Worm (Caenorhabditis elegans) whole organism, L4 larva: ENCODE results near the gene secs-1.

Experiments used
- F10B5.3 ChIP-seq: sonication (generic microtip); optimal IDR thresholded peaks from 2 replicates; lab custom pipeline; 2016; ENCODE audit warnings: mild to moderate bottlenecking, missing genetic modification characterization, missing compliant biosample characterization
- R02D3.7 ChIP-seq: fragments of 150-350 bp; sonication (generic microtip); optimal IDR thresholded peaks from 3 replicates; lab custom pipeline; 2014; ENCODE audit warnings: missing biosample characterization, missing genetic modification characterization
- Y48G9A.11 ChIP-seq: fragments of 200-800 bp; sonication (Bioruptor generic); IDR thresholded peaks from 2 replicates; pipeline ENCODE4 v1.3.6; 2022; ENCODE audit warnings: missing genetic modification reagents, missing genetic modification characterization, missing compliant biosample characterization
- Y5F2A.4 ChIP-seq: fragments of 200-800 bp; sonication (Bioruptor generic); optimal IDR thresholded peaks from 2 replicates; lab custom pipeline; 2018; ENCODE audit warnings: mild to moderate bottlenecking, missing genetic modification characterization, missing compliant biosample characterization
- aha-1 ChIP-seq: fragments of 150-350 bp; peaks from one replicate; lab custom pipeline; 2014; ENCODE audit warnings: missing biosample characterization, missing genetic modification characterization
- ceh-82 ChIP-seq: sonication (generic microtip); optimal IDR thresholded peaks from 2 replicates; lab custom pipeline; 2017; ENCODE audit warnings: missing biosample characterization, missing genetic modification characterization
- ctbp-1 ChIP-seq: fragments of 200-800 bp; sonication (Bioruptor generic); IDR thresholded peaks from 2 replicates; pipeline ENCODE4 v1.3.6; 2022; ENCODE audit warnings: missing genetic modification reagents, missing genetic modification characterization, missing compliant biosample characterization
- daf-12 ChIP-seq: fragments of 150-350 bp; optimal IDR thresholded peaks from 2 replicates; lab custom pipeline; 2014; ENCODE audit warnings: missing biosample characterization, missing genetic modification reagents, missing genetic modification characterization
- dmd-8 ChIP-seq: fragments of 200-800 bp; sonication (Bioruptor generic); IDR thresholded peaks from 2 replicates; pipeline ENCODE4 v1.3.6; 2022; ENCODE audit warnings: missing genetic modification characterization, missing compliant biosample characterization
- fos-1 ChIP-seq: fragments of 150-350 bp; optimal IDR thresholded peaks from 2 replicates; lab custom pipeline; 2014; ENCODE audit warnings: missing biosample characterization, missing genetic modification characterization
- hif-1 ChIP-seq, 2 experiments: sonication (generic microtip); optimal IDR thresholded peaks; 2 replicates each; lab custom pipeline; 2016 to 2017; ENCODE audit warnings: missing compliant biosample characterization in 2 of 2, missing genetic modification characterization in 2 of 2, missing genetic modification reagents in 2 of 2, missing genotype in 2 of 2, mild to moderate bottlenecking in 1 of 2
- hlh-11 ChIP-seq: fragments of 200-800 bp; sonication (Bioruptor generic); optimal IDR thresholded peaks from 2 replicates; lab custom pipeline; 2018; ENCODE audit warnings: mild to moderate bottlenecking, missing genetic modification characterization, missing compliant biosample characterization
- hlh-30 ChIP-seq: sonication (generic microtip); optimal IDR thresholded peaks from 2 replicates; lab custom pipeline; 2017; ENCODE audit warnings: antibody characterized with exemption, mild to moderate bottlenecking, missing genetic modification characterization, missing compliant biosample characterization; ENCODE audit not compliant: insufficient read depth
- lim-7 ChIP-seq: fragments of 200-800 bp; sonication (Bioruptor generic); IDR thresholded peaks from 2 replicates; pipeline ENCODE4 v1.3.6; 2022; ENCODE audit warnings: missing genetic modification characterization, missing compliant biosample characterization
- lin-13 ChIP-seq: fragments of 150-350 bp; optimal IDR thresholded peaks from 2 replicates; lab custom pipeline; 2014; ENCODE audit warnings: missing biosample characterization, missing genetic modification reagents, missing genetic modification characterization
- lsy-2 ChIP-seq, 2 experiments: fragments of 150-350 bp in 1 of 2; sonication (generic microtip) in 1 of 2; optimal IDR thresholded peaks; 2 replicates each; lab custom pipeline; 2014 to 2017; ENCODE audit warnings: missing biosample characterization in 2 of 2, missing genetic modification characterization in 2 of 2
- mdt-29 ChIP-seq: fragments of 200-800 bp; sonication (Bioruptor generic); IDR thresholded peaks from 2 replicates; pipeline ENCODE4 v1.3.6; 2022; ENCODE audit warnings: missing genetic modification reagents, missing genetic modification characterization, missing compliant biosample characterization
- mep-1 ChIP-seq: fragments of 150-350 bp; sonication (generic microtip); optimal IDR thresholded peaks from 3 replicates; lab custom pipeline; 2014; ENCODE audit warnings: missing biosample characterization, missing genetic modification characterization
- mxl-3 ChIP-seq: fragments of 200-800 bp; sonication (Bioruptor generic); optimal IDR thresholded peaks from 2 replicates; lab custom pipeline; 2018; ENCODE audit warnings: mild to moderate bottlenecking, missing genetic modification characterization, missing compliant biosample characterization
- nhr-6 ChIP-seq: fragments of 150-350 bp; optimal IDR thresholded peaks from 2 replicates; lab custom pipeline; 2014; ENCODE audit warnings: missing biosample characterization, missing genetic modification characterization
- nhr-77 ChIP-seq: fragments of 150-350 bp; optimal IDR thresholded peaks from 2 replicates; lab custom pipeline; 2014; ENCODE audit warnings: missing biosample characterization, missing genetic modification characterization
- php-3 ChIP-seq: fragments of 200-800 bp; sonication (Bioruptor generic); IDR thresholded peaks from 2 replicates; pipeline ENCODE4 v1.3.6; 2022; ENCODE audit warnings: missing genetic modification reagents, missing genetic modification characterization, missing compliant biosample characterization
- saeg-2 ChIP-seq: fragments of 200-800 bp; sonication (Bioruptor generic); IDR thresholded peaks from 2 replicates; pipeline ENCODE4 v1.3.6; 2022; ENCODE audit warnings: missing genetic modification reagents, missing genetic modification characterization, missing compliant biosample characterization
- skn-1 ChIP-seq: fragments of 150-350 bp; optimal IDR thresholded peaks from 2 replicates; lab custom pipeline; 2014; ENCODE audit warnings: missing biosample characterization, missing genetic modification characterization
- snpc-1.2 ChIP-seq: fragments of 200-800 bp; sonication (Bioruptor generic); IDR thresholded peaks from 2 replicates; pipeline ENCODE4 v1.3.6; 2022; ENCODE audit warnings: missing genetic modification reagents, missing genetic modification characterization, missing compliant biosample characterization
- spr-1 ChIP-seq: sonication (generic microtip); optimal IDR thresholded peaks from 2 replicates; lab custom pipeline; 2016; ENCODE audit warnings: mild to moderate bottlenecking, missing genetic modification characterization, missing compliant biosample characterization
- spr-3 ChIP-seq: fragments of 200-800 bp; sonication (Bioruptor generic); optimal IDR thresholded peaks from 2 replicates; lab custom pipeline; 2018; ENCODE audit warnings: mild to moderate bottlenecking, missing genetic modification characterization, missing compliant biosample characterization
- tra-1 ChIP-seq: fragments of 200-800 bp; sonication (Bioruptor generic); IDR thresholded peaks from 2 replicates; pipeline ENCODE4 v1.3.6; 2022; ENCODE audit warnings: missing genetic modification reagents, missing genetic modification characterization, missing compliant biosample characterization
- unc-62 ChIP-seq, 3 experiments: fragments of 150-350 bp in 1 of 3; sonication (generic microtip); optimal IDR thresholded peaks in 2 of 3; peaks in 1 of 3; 1 replicate in 1 of 3; 2 replicates in 2 of 3; lab custom pipeline; 2014 to 2017; ENCODE audit warnings: missing biosample characterization in 3 of 3, missing genetic modification characterization in 3 of 3, missing genetic modification reagents in 3 of 3, missing genotype in 1 of 3
- zag-1 ChIP-seq: fragments of 150-350 bp; optimal IDR thresholded peaks from 2 replicates; lab custom pipeline; 2014; ENCODE audit warnings: missing biosample characterization, missing genetic modification characterization
- zfp-2 ChIP-seq: sonication (generic microtip); optimal IDR thresholded peaks from 2 replicates; lab custom pipeline; 2016; ENCODE audit warnings: mild to moderate bottlenecking, missing genetic modification characterization, missing compliant biosample characterization

Gene secs-1

DNA sequence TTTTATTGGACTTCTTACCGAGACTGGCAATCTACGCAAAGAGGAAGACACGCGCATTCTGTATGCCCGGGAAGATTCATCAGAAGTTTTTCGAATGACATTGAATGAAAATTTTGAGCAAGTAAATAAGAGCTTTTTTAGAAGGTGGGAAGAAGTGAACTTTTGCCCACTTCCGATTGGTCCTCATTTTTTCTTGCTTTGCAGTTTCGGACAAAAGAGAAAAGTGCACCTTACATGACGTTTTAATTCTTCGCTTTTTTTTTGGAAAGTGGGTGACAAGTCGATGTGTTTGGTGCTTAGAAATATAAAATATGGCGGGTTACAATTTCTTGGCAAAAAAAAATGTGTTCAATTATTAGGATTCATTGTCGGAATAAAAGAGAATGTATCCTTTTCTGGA is at the start of gene secs-1:
secs-1 (minus strand) TSS at position 101 of the 400 bp plus-strand sequence.
- TF ChIP-seq F10B5.3 (tag; lab: Kevin White, UChicago) (no peak), skn-1 (tag; lab: Kevin White, UChicago) (no peak), lim-7 (GFP tag; lab: Robert Waterston, UW) (no peak), hif-1 (tag; optimal IDR thresholded peaks at IDR 0.05; lab: Kevin White, UChicago) (no peak), Y48G9A.11 (no peak), dmd-8 (GFP tag; lab: Robert Waterston, UW) (no peak), lin-13 (GFP tag; lab: Kevin White, UChicago) (no peak), mep-1 (no peak), php-3 (no peak), ceh-82 (tag; lab: Kevin White, UChicago) (no peak), hlh-30 (tag; lab: Kevin White, UChicago) (no peak), tra-1 (GFP tag; lab: Robert Waterston, UW) (no peak), zag-1 (tag; lab: Kevin White, UChicago) (no peak), nhr-6 (tag; lab: Kevin White, UChicago) (no peak), hlh-11 (tag; lab: Kevin White, UChicago) (no peak), snpc-1.2 (GFP tag; lab: Robert Waterston, UW) (no peak), spr-1 (tag; lab: Kevin White, UChicago) (no peak), fos-1 (no peak)

- TF ChIP-seq daf-12 (tag; lab: Kevin White, UChicago) (no peak), aha-1 (tag; lab: Kevin White, UChicago) (peak; percentile 13)
Measured at ce11 chrV:10846893-10847292, 42.6 kb upstream of the secs-1 start, which contains the start of gene C29A12.6. C29A12.6 (plus strand) TSS chrV:10847193.

DNA sequence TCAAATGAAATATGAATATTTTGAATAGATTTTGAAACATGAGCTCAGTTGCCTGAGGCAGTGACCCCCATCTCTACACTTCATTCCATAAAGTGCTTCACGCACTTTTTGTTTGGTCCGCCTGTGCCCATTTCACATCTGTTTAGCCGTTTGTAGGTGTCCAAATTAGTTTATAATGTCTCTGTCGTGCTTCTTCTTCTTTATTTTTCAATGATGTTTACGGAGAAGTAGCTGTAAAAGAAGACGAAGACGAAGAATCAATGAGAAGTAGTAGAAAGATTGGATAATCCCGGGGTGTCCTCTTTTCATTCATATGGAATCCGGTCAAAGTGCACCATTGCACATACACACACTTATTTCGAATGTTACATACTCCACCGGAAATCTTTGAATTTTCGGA is 35.1 kb upstream of the secs-1 start:
- TF ChIP-seq unc-62 (GFP tag; optimal IDR thresholded peaks at IDR 0.05 in 1 of 2; lab: Kevin White, UChicago) (peak in 1 of 2 experiments; percentile 35), unc-62 (tag; optimal IDR thresholded peaks at IDR 0.05; lab: Kevin White, UChicago) (no peak), saeg-2 (GFP tag; lab: Robert Waterston, UW) (no peak)

ce11 chrV:10838204-10838603 is 33.9 kb upstream of the secs-1 start:
- TF ChIP-seq mdt-29 (no peak), nhr-77 (tag; lab: Kevin White, UChicago) (no peak), unc-62 (GFP tag; optimal IDR thresholded peaks at IDR 0.05 in 1 of 2; lab: Kevin White, UChicago) (peak in 1 of 2 experiments; percentile 85), unc-62 (tag; optimal IDR thresholded peaks at IDR 0.05; lab: Kevin White, UChicago) (no peak), aha-1 (tag; lab: Kevin White, UChicago) (peak; percentile 8)
- TF ChIP-seq, all 104 proteins: peak for 2

ce11 chrV:10834682-10835219 is 30.5 kb upstream of the secs-1 start:
- TF ChIP-seq aha-1 (tag; lab: Kevin White, UChicago) (peak; percentile 88), lsy-2 (tag; optimal IDR thresholded peaks at IDR 0.05; lab: Kevin White, UChicago) (peak in 1 of 2 experiments; percentile 1), hlh-30 (tag; lab: Kevin White, UChicago) (peak; percentile 28), ctbp-1 (no peak), php-3 (no peak)

ce11 chrV:10832862-10833261 is 28.6 kb upstream of the secs-1 start:
- no peak for TF ChIP-seq mep-1
- no peak for TF ChIP-seq R02D3.7
- TF ChIP-seq spr-3 (GFP tag; lab: Kevin White, UChicago) = no peak
- TF ChIP-seq zfp-2 = no peak
- no peak for TF ChIP-seq Y5F2A.4
- TF ChIP-seq mxl-3 (GFP tag; lab: Kevin White, UChicago) = no peak
